Fruit fly (Drosophila melanogaster) whole organism, wandering third instar larva: ENCODE data around the gene Myt1.

Experiments used
- Abd-B ChIP-seq: fragments of >200 bp; optimal IDR thresholded peaks from 2 replicates; lab custom pipeline; 2017; ENCODE audit warnings: missing biosample characterization, missing genetic modification characterization
- CG32264 ChIP-seq: fragments of 200-800 bp; sonication (Bioruptor generic); optimal IDR thresholded peaks from 2 replicates; lab custom pipeline; 2016; ENCODE audit warnings: missing biosample characterization, missing genetic modification characterization
- CG9705 ChIP-seq: fragments of 200-800 bp; sonication (Bioruptor generic); optimal IDR thresholded peaks from 2 replicates; lab custom pipeline; 2018; ENCODE audit warnings: missing biosample characterization, mild to moderate bottlenecking, missing genetic modification characterization
- CrebA ChIP-seq: fragments of 200-800 bp; sonication (Bioruptor generic); optimal IDR thresholded peaks from 2 replicates; lab custom pipeline; 2016; ENCODE audit warnings: missing biosample characterization, mild to moderate bottlenecking, missing genetic modification characterization, borderline replicate concordance
- Dfd ChIP-seq: fragments of >200 bp; optimal IDR thresholded peaks from 2 replicates; lab custom pipeline; 2017; ENCODE audit warnings: missing biosample characterization, missing genetic modification characterization
- Dif ChIP-seq: fragments of 200-275, 200-300 bp; sonication (Bioruptor generic); optimal IDR thresholded peaks from 2 replicates; lab custom pipeline; 2018; ENCODE audit warnings: missing biosample characterization, missing genetic modification characterization; ENCODE audit not compliant: partially characterized antibody
- HLH106 ChIP-seq: fragments of 200-800 bp; optimal IDR thresholded peaks from 3 replicates; lab custom pipeline; 2019; ENCODE audit warnings: missing biosample characterization, mild to moderate bottlenecking, missing genetic modification characterization, moderate library complexity
- Hnf4 ChIP-seq: fragments of 200-800 bp; sonication (Bioruptor generic); optimal IDR thresholded peaks from 2 replicates; lab custom pipeline; 2016; ENCODE audit warnings: missing biosample characterization, mild to moderate bottlenecking, missing genetic modification characterization
- Hr78 ChIP-seq: fragments of >200 bp; optimal IDR thresholded peaks from 2 replicates; lab custom pipeline; 2017; ENCODE audit warnings: missing biosample characterization, missing genetic modification characterization
- Hr83 ChIP-seq: fragments of 200-300 bp; sonication (Bioruptor generic); optimal IDR thresholded peaks from 2 replicates; lab custom pipeline; 2016; ENCODE audit warnings: missing biosample characterization, mild to moderate bottlenecking, missing genetic modification characterization, moderate library complexity; ENCODE audit not compliant: poor library complexity, severe bottlenecking
- Jra ChIP-seq: sonication (Bioruptor generic); optimal IDR thresholded peaks from 2 replicates; lab custom pipeline; 2016; ENCODE audit warnings: missing biosample characterization, missing genetic modification characterization
- Mio ChIP-seq: sonication (Bioruptor generic); optimal IDR thresholded peaks from 2 replicates; lab custom pipeline; 2016; ENCODE audit warnings: missing biosample characterization, missing genetic modification characterization
- Myc ChIP-seq: fragments of >200 bp; optimal IDR thresholded peaks from 2 replicates; lab custom pipeline; 2017
- N ChIP-seq: fragments of >200 bp; optimal IDR thresholded peaks from 2 replicates; lab custom pipeline; 2018; ENCODE audit warnings: missing biosample characterization, missing external identifiers, missing genetic modification characterization
- OdsH ChIP-seq: fragments of 200-800 bp; sonication (Bioruptor generic); optimal IDR thresholded peaks from 2 replicates; lab custom pipeline; 2016; ENCODE audit warnings: missing biosample characterization, mild to moderate bottlenecking, missing genetic modification characterization
- Rel ChIP-seq, 2 experiments: fragments of 200-800 bp; sonication (Bioruptor generic) in 1 of 2; optimal IDR thresholded peaks; 2 replicates in 1 of 2; 3 replicates in 1 of 2; lab custom pipeline; 2016 to 2019; ENCODE audit warnings: mild to moderate bottlenecking in 2 of 2, missing biosample characterization in 2 of 2, missing genetic modification characterization in 2 of 2, moderate library complexity in 1 of 2
- Sp1 ChIP-seq: fragments of 200-800 bp; sonication (Bioruptor generic); optimal IDR thresholded peaks from 3 replicates; lab custom pipeline; 2019; ENCODE audit warnings: missing biosample characterization, mild to moderate bottlenecking, missing genetic modification characterization, moderate library complexity
- Vsx2 ChIP-seq: fragments of 200-300, 225-300 bp; sonication (Bioruptor generic); optimal IDR thresholded peaks from 2 replicates; lab custom pipeline; 2018; ENCODE audit warnings: missing biosample characterization, missing genetic modification characterization; ENCODE audit not compliant: partially characterized antibody
- br ChIP-seq: fragments of 200-800 bp; sonication (Bioruptor generic); optimal IDR thresholded peaks from 2 replicates; lab custom pipeline; 2016; ENCODE audit warnings: missing biosample characterization, missing genetic modification characterization
- brk ChIP-seq: fragments of 200-800 bp; sonication (Bioruptor generic); optimal IDR thresholded peaks from 2 replicates; lab custom pipeline; 2016; ENCODE audit warnings: missing biosample characterization, mild to moderate bottlenecking, missing genetic modification characterization
- dmrt93B ChIP-seq: fragments of 200-800 bp; sonication (Bioruptor generic); optimal IDR thresholded peaks from 2 replicates; lab custom pipeline; 2018; ENCODE audit warnings: missing biosample characterization, mild to moderate bottlenecking, missing genetic modification characterization
- dsf ChIP-seq: sonication (Bioruptor generic); optimal IDR thresholded peaks from 2 replicates; lab custom pipeline; 2016; ENCODE audit warnings: missing biosample characterization, missing genetic modification characterization, borderline replicate concordance
- foxo ChIP-seq, 2 experiments: fragments of 200-800 bp; sonication (Bioruptor generic); optimal IDR thresholded peaks; 2 replicates in 1 of 2; 3 replicates in 1 of 2; lab custom pipeline; 2016 to 2017; ENCODE audit warnings: missing biosample characterization in 2 of 2, missing genetic modification characterization in 2 of 2
- h ChIP-seq: fragments of 200-800 bp; sonication (Bioruptor generic); optimal IDR thresholded peaks from 3 replicates; lab custom pipeline; 2016; ENCODE audit warnings: missing biosample characterization, mild to moderate bottlenecking, missing genetic modification characterization
- jim ChIP-seq: fragments of 175-275, 200-325 bp; sonication (Bioruptor generic); optimal IDR thresholded peaks from 2 replicates; lab custom pipeline; 2016; ENCODE audit warnings: missing biosample characterization, mild to moderate bottlenecking, missing genetic modification characterization
- lola ChIP-seq: fragments of >200 bp; optimal IDR thresholded peaks from 2 replicates; lab custom pipeline; 2017; ENCODE audit warnings: missing biosample characterization, missing genetic modification characterization
- psq ChIP-seq: fragments of 200-800 bp; sonication (Bioruptor generic); optimal IDR thresholded peaks from 3 replicates; lab custom pipeline; 2017; ENCODE audit warnings: missing biosample characterization, mild to moderate bottlenecking, missing genetic modification characterization, moderate library complexity
- rgr ChIP-seq: fragments of 200-800 bp; sonication (Bioruptor generic); optimal IDR thresholded peaks from 3 replicates; lab custom pipeline; 2016; ENCODE audit warnings: missing biosample characterization, mild to moderate bottlenecking, missing genetic modification characterization
- sage ChIP-seq: fragments of 200-800 bp; sonication (Bioruptor generic); optimal IDR thresholded peaks from 2 replicates; lab custom pipeline; 2016; ENCODE audit warnings: missing biosample characterization, mild to moderate bottlenecking, missing genetic modification characterization
- sv ChIP-seq: fragments of 200-800 bp; sonication (Bioruptor generic); optimal IDR thresholded peaks from 3 replicates; lab custom pipeline; 2016; ENCODE audit warnings: missing biosample characterization, missing genetic modification characterization
- usp ChIP-seq: fragments of >200 bp; optimal IDR thresholded peaks from 2 replicates; lab custom pipeline; 2017; ENCODE audit warnings: missing biosample characterization, missing genetic modification characterization

Myt1 gene

dm6 chr3L:5788823-5789222 is 9.4 kb upstream of the Myt1 start:
- TF ChIP-seq N: no peak
- no peak for TF ChIP-seq Abd-B
- no peak for TF ChIP-seq usp (GFP tag; lab: Kevin White, UChicago)
- no peak for TF ChIP-seq Jra (GFP tag; lab: Kevin White, UChicago)
- TF ChIP-seq br (GFP tag; lab: Kevin White, UChicago): no peak
- no peak for TF ChIP-seq psq (GFP tag; lab: Kevin White, UChicago)
- no peak for TF ChIP-seq dsf
- no peak for TF ChIP-seq sage (GFP tag; lab: Kevin White, UChicago)
- TF ChIP-seq OdsH (GFP tag; lab: Kevin White, UChicago): no peak
- TF ChIP-seq CG32264: no peak
- TF ChIP-seq Sp1: no peak
- TF ChIP-seq dmrt93B (GFP tag; lab: Kevin White, UChicago): no peak

- TF ChIP-seq CG9705 (no peak), Vsx2 (GFP tag; lab: Kevin White, UChicago) (no peak), Hnf4 (GFP tag; lab: Kevin White, UChicago) (no peak), OdsH (GFP tag; lab: Kevin White, UChicago) (no peak), br (GFP tag; lab: Kevin White, UChicago) (no peak), Jra (GFP tag; lab: Kevin White, UChicago) (no peak), dmrt93B (GFP tag; lab: Kevin White, UChicago) (no peak), h (GFP tag; lab: Kevin White, UChicago) (no peak), Hr78 (no peak), lola (no peak), Dif (GFP tag; lab: Kevin White, UChicago) (no peak), Myc (lab: Kevin White, UChicago) (no peak), Dfd (GFP tag; lab: Kevin White, UChicago) (no peak), sv (GFP tag; lab: Kevin White, UChicago) (no peak), Sp1 (no peak), dsf (no peak), sage (GFP tag; lab: Kevin White, UChicago) (no peak)
These were observed 8.1 kb upstream of the Myt1 start for dm6 chr3L:5787476-5787875.

dm6 chr3L:5786604-5787003 is 7.2 kb upstream of the Myt1 start, which contains the start of gene Cralbp:
Gene Cralbp, minus strand, starts transcription at chr3L:5786718.
- TF ChIP-seq Hnf4 (GFP tag; lab: Kevin White, UChicago) (no peak), foxo (GFP tag; optimal IDR thresholded peaks at IDR 0.05; lab: Kevin White, UChicago) (no peak), jim (GFP tag; lab: Kevin White, UChicago) (no peak), N (no peak), sv (GFP tag; lab: Kevin White, UChicago) (no peak), Hr83 (no peak), Dfd (GFP tag; lab: Kevin White, UChicago) (no peak), psq (GFP tag; lab: Kevin White, UChicago) (no peak), dsf (no peak), Abd-B (no peak), Myc (lab: Kevin White, UChicago) (no peak), Rel (GFP tag; optimal IDR thresholded peaks at IDR 0.05; lab: Kevin White, UChicago) (no peak), Rel (tag; optimal IDR thresholded peaks at IDR 0.05; lab: Kevin White, UChicago) (no peak), brk (no peak), lola (no peak), Mio (GFP tag; lab: Kevin White, UChicago) (no peak)

- TF ChIP-seq Rel (GFP tag; optimal IDR thresholded peaks at IDR 0.05; lab: Kevin White, UChicago): no peak
- peak; percentile 2 for TF ChIP-seq Rel (tag; optimal IDR thresholded peaks at IDR 0.05; lab: Kevin White, UChicago)
- no peak for TF ChIP-seq Dfd (GFP tag; lab: Kevin White, UChicago)
- TF ChIP-seq rgr (GFP tag; lab: Kevin White, UChicago): no peak
- no peak for TF ChIP-seq br (GFP tag; lab: Kevin White, UChicago)
- TF ChIP-seq sage (GFP tag; lab: Kevin White, UChicago): no peak
- no peak for TF ChIP-seq dsf
These were observed 6.1 kb upstream of the Myt1 start for dm6 chr3L:5785237-5786062.

- TF ChIP-seq sage (GFP tag; lab: Kevin White, UChicago): no peak
- no peak for TF ChIP-seq lola
- no peak for TF ChIP-seq brk
- TF ChIP-seq Sp1: no peak
- no peak for TF ChIP-seq OdsH (GFP tag; lab: Kevin White, UChicago)
- TF ChIP-seq h (GFP tag; lab: Kevin White, UChicago): no peak
- no peak for TF ChIP-seq Jra (GFP tag; lab: Kevin White, UChicago)
- TF ChIP-seq Vsx2 (GFP tag; lab: Kevin White, UChicago): no peak
- TF ChIP-seq Dfd (GFP tag; lab: Kevin White, UChicago): no peak
- no peak for TF ChIP-seq CG32264
- no peak for TF ChIP-seq CrebA (GFP tag; lab: Kevin White, UChicago)
- no peak for TF ChIP-seq Hr83
- TF ChIP-seq CG9705: no peak
- no peak for TF ChIP-seq Hnf4 (GFP tag; lab: Kevin White, UChicago)
- no peak for TF ChIP-seq dsf
- TF ChIP-seq Rel (GFP tag; optimal IDR thresholded peaks at IDR 0.05; lab: Kevin White, UChicago): no peak
- no peak for TF ChIP-seq Rel (tag; optimal IDR thresholded peaks at IDR 0.05; lab: Kevin White, UChicago)
- TF ChIP-seq br (GFP tag; lab: Kevin White, UChicago): no peak
- TF ChIP-seq Mio (GFP tag; lab: Kevin White, UChicago): no peak
- TF ChIP-seq HLH106 (tag; lab: Kevin White, UChicago): no peak
These were observed 2.3 kb downstream of the Myt1 start, which contains the start of gene vito for dm6 chr3L:5777114-5777513. Gene vito, minus strand, starts transcription at chr3L:5777333.
